Worm (Caenorhabditis elegans) whole organism, young adult: ENCODE data around the gene Y54G2A.40.

Experiments used
- efl-1 ChIP-seq: fragments of 150-350 bp; optimal IDR thresholded peaks from 2 replicates; lab custom pipeline; 2014; ENCODE audit warnings: missing biosample characterization, missing genetic modification reagents, missing genetic modification characterization
- hsf-1 ChIP-seq: fragments of 200-800 bp; sonication (Bioruptor generic); IDR thresholded peaks from 2 replicates; pipeline ENCODE4 v1.3.6; 2022; ENCODE audit warnings: missing genetic modification reagents, missing genetic modification characterization, missing compliant biosample characterization
- let-526 ChIP-seq: fragments of 200-800 bp; sonication (Bioruptor generic); IDR thresholded peaks from 2 replicates; pipeline ENCODE4 v1.3.6; 2022; ENCODE audit warnings: missing genetic modification reagents, missing genetic modification characterization, missing compliant biosample characterization
- nfyb-1 ChIP-seq: fragments of 200-800 bp; sonication (Bioruptor generic); IDR thresholded peaks from 2 replicates; pipeline ENCODE4 v1.3.6; 2022; ENCODE audit warnings: missing genetic modification reagents, missing genetic modification characterization, missing compliant biosample characterization
- snpc-4 ChIP-seq, 5 experiments: fragments of 150-350 bp in 1 of 5; sonication (generic microtip) in 4 of 5; optimal IDR thresholded peaks; 2 replicates each; lab custom pipeline; 2014 to 2018; ENCODE audit warnings: missing genetic modification characterization in 5 of 5, missing biosample characterization in 3 of 5, antibody characterized with exemption in 2 of 5, mild to moderate bottlenecking in 2 of 5, missing compliant biosample characterization in 2 of 5, missing genotype in 2 of 5, moderate library complexity in 2 of 5, missing genetic modification reagents in 1 of 5

DNA sequence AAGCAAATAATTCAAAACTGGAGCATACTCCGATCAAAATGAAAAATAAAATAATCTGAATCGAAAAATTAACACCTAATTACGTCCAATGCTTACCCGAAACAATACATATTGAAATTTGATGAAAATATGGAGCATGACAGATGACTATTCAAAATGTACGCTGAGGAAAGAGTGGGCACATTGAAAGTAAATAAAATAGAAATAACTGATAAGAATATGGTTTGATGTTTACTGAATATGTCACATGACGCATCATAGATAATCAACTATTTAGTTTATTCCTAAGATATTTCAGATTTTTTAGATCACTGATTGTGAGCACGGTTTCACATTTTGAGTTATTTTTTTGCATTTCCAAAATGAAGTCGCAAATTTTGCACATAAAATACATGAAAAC is 47.9 kb upstream of the Y54G2A.40 start, which contains the start of gene Y54G2A.52:
- TF ChIP-seq nfyb-1 (GFP tag; lab: Robert Waterston, UW) (no peak), efl-1 (GFP tag; lab: Kevin White, UChicago) (no peak), hsf-1 (GFP tag; lab: Robert Waterston, UW) (no peak), snpc-4 (GFP tag; optimal IDR thresholded peaks at IDR 0.05; lab: Kevin White, UChicago) (no peak), snpc-4 (tag; optimal IDR thresholded peaks at IDR 0.05; lab: Kevin White, UChicago) (no peak), let-526 (GFP tag; lab: Robert Waterston, UW) (no peak)
